Fruit fly (Drosophila melanogaster) whole organism, pupa: ENCODE results near the gene CG43153.

Experiments
- CG10348 ChIP-seq: fragments of 200-800 bp; sonication (Bioruptor generic); IDR thresholded peaks from 2 replicates; pipeline ENCODE4 v1.3.6; 2022; ENCODE audit warnings: missing biosample characterization, missing genetic modification characterization
- CG12605 ChIP-seq: fragments of 200-800 bp; sonication (Bioruptor generic); IDR thresholded peaks from 2 replicates; pipeline ENCODE4 v1.3.6; 2022; ENCODE audit warnings: missing biosample characterization, missing genetic modification characterization
- CG13204 ChIP-seq: fragments of 200-800 bp; sonication (Bioruptor generic); optimal IDR thresholded peaks from 2 replicates; lab custom pipeline; 2018; ENCODE audit warnings: missing biosample characterization, mild to moderate bottlenecking, missing genetic modification characterization, moderate library complexity
- CG14655 ChIP-seq: fragments of 200-800 bp; sonication (Bioruptor generic); optimal IDR thresholded peaks from 3 replicates; lab custom pipeline; 2017; ENCODE audit warnings: mild to moderate bottlenecking, missing biosample characterization, missing genetic modification reagents, missing genetic modification characterization
- CG15710 ChIP-seq: fragments of 200-800 bp; sonication (Bioruptor generic); optimal IDR thresholded peaks from 2 replicates; lab custom pipeline; 2018; ENCODE audit warnings: missing biosample characterization, mild to moderate bottlenecking, missing genetic modification characterization, moderate library complexity
- CG17806 ChIP-seq: fragments of 200-800 bp; sonication (Bioruptor generic); optimal IDR thresholded peaks from 2 replicates; lab custom pipeline; 2018; ENCODE audit warnings: missing biosample characterization, mild to moderate bottlenecking, missing genetic modification characterization, moderate library complexity
- CG32121 ChIP-seq: fragments of 200-800 bp; sonication (Bioruptor generic); IDR thresholded peaks from 2 replicates; pipeline ENCODE4 v1.3.6; 2022; ENCODE audit warnings: missing biosample characterization, missing genetic modification characterization
- CG34367 ChIP-seq: fragments of 200-800 bp; sonication (Bioruptor generic); optimal IDR thresholded peaks from 2 replicates; lab custom pipeline; 2018; ENCODE audit warnings: missing biosample characterization, mild to moderate bottlenecking, missing genetic modification characterization
- CG4496 ChIP-seq: fragments of 200-800 bp; sonication (Bioruptor generic); IDR thresholded peaks from 3 replicates; pipeline ENCODE4 v1.3.6; 2022; ENCODE audit warnings: missing biosample characterization, missing genetic modification characterization
- CG8159 ChIP-seq: fragments of 200-800 bp; sonication (Bioruptor generic); optimal IDR thresholded peaks from 3 replicates; lab custom pipeline; 2018; ENCODE audit warnings: missing biosample characterization, mild to moderate bottlenecking, missing genetic modification characterization, moderate library complexity
- CG8301 ChIP-seq: fragments of 200-800 bp; sonication (Bioruptor generic); optimal IDR thresholded peaks from 2 replicates; lab custom pipeline; 2018; ENCODE audit warnings: missing biosample characterization, mild to moderate bottlenecking, missing genetic modification characterization
- CG9948 ChIP-seq: fragments of 200-800 bp; sonication (Bioruptor generic); optimal IDR thresholded peaks from 2 replicates; lab custom pipeline; 2018; ENCODE audit warnings: missing biosample characterization, mild to moderate bottlenecking, missing genetic modification characterization, moderate library complexity
- D1 ChIP-seq: fragments of 200-800 bp; sonication (Bioruptor generic); optimal IDR thresholded peaks from 2 replicates; lab custom pipeline; 2018; ENCODE audit warnings: missing biosample characterization, mild to moderate bottlenecking, missing genetic modification characterization, moderate library complexity
- EcR ChIP-seq: fragments of 200-800 bp; sonication (Bioruptor generic); optimal IDR thresholded peaks from 3 replicates; lab custom pipeline; 2019; ENCODE audit warnings: missing biosample characterization, missing genetic modification characterization, mild to moderate bottlenecking, moderate library complexity, missing genetic modification reagents
- Ets98B ChIP-seq: fragments of 200-800 bp; sonication (Bioruptor generic); IDR thresholded peaks from 2 replicates; pipeline ENCODE4 v1.3.6; 2022; ENCODE audit warnings: missing biosample characterization, missing genetic modification characterization
- Pif1A ChIP-seq: fragments of 200-800 bp; sonication (Bioruptor generic); optimal IDR thresholded peaks from 3 replicates; lab custom pipeline; 2016; ENCODE audit warnings: missing biosample characterization, missing genetic modification characterization
- Pif1B ChIP-seq: fragments of 200-800 bp; sonication (Bioruptor generic); optimal IDR thresholded peaks from 3 replicates; lab custom pipeline; 2016; ENCODE audit warnings: missing biosample characterization, missing genetic modification characterization
- Snoo ChIP-seq: fragments of 200-800 bp; sonication (Bioruptor generic); optimal IDR thresholded peaks from 3 replicates; lab custom pipeline; 2017; ENCODE audit warnings: missing biosample characterization, mild to moderate bottlenecking, missing genetic modification characterization, inconsistent platforms
- fd96Ca ChIP-seq: fragments of 200-800 bp; sonication (Bioruptor generic); IDR thresholded peaks from 3 replicates; pipeline ENCODE4 v1.3.6; 2022; ENCODE audit warnings: missing biosample characterization, missing genetic modification characterization
- gl ChIP-seq: fragments of 200-800 bp; sonication (Bioruptor generic); optimal IDR thresholded peaks from 2 replicates; lab custom pipeline; 2018; ENCODE audit warnings: missing biosample characterization, mild to moderate bottlenecking, missing genetic modification characterization
- rn ChIP-seq: fragments of 200-800 bp; sonication (Bioruptor generic); IDR thresholded peaks from 2 replicates; pipeline ENCODE4 v1.3.6; 2022; ENCODE audit warnings: missing biosample characterization, missing genetic modification characterization

The CG43153 gene

DNA sequence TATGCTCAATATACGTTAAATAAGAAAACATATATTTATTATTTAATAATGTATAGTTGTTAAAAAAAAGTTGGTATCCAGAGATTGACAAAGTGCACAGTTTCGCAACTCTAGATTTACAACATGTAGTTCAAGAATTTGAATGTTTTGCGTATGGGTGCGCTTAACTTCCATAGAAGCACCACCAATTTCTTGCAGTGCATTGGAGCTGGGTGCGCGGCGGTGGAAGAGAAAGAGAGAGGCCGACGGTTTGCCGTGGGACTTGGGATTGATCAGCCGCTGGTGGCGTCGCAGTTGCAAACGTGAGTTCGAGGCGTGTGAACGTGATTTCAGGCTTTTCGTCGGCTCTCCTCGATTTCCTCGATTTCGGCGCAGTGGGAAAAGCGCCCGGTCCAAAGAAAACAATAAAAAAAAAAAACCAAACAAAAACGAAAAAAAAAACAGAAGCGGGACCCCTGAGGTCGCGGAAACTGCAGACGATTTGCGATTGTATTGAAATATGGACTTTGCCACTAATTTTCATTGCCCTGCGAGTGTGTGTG, 21.1 kb downstream of the CG43153 start, which contains the start of gene spz4:
spz4 (plus strand) TSS at position 289 of the 542 bp plus-strand sequence.
- TF ChIP-seq CG10348 (GFP tag; lab: Robert Waterston, UW) (no peak), fd96Ca (peak; percentile 53; the same call in 2 of the 3 replicates), D1 (tag; lab: Kevin White, UChicago) (no peak), CG8159 (tag; lab: Kevin White, UChicago) (no peak), CG4496 (GFP tag; lab: Robert Waterston, UW) (no peak; the same call in none of the 3 replicates), EcR (GFP tag; lab: Kevin White, UChicago) (no peak), CG13204 (peak; percentile 27), gl (tag; lab: Kevin White, UChicago) (no peak), Snoo (tag; lab: Kevin White, UChicago) (no peak), Ets98B (GFP tag; lab: Robert Waterston, UW) (peak; percentile 70), CG15710 (tag; lab: Kevin White, UChicago) (no peak), Pif1B (GFP tag; lab: Kevin White, UChicago) (no peak), CG9948 (tag; lab: Kevin White, UChicago) (peak; percentile 16), rn (GFP tag; lab: Robert Waterston, UW) (peak; percentile 33; the same call in 1 of the 2 replicates), CG32121 (GFP tag; lab: Robert Waterston, UW) (peak; percentile 63), CG14655 (no peak), CG17806 (tag; lab: Kevin White, UChicago) (no peak), CG8301 (no peak), CG12605 (GFP tag; lab: Robert Waterston, UW) (peak; percentile 49; the same call in 1 of the 2 replicates), CG34367 (tag; lab: Kevin White, UChicago) (no peak), Pif1A (GFP tag; lab: Kevin White, UChicago) (peak; percentile 5)
- TF ChIP-seq, all 21 proteins: peak for 8

DNA sequence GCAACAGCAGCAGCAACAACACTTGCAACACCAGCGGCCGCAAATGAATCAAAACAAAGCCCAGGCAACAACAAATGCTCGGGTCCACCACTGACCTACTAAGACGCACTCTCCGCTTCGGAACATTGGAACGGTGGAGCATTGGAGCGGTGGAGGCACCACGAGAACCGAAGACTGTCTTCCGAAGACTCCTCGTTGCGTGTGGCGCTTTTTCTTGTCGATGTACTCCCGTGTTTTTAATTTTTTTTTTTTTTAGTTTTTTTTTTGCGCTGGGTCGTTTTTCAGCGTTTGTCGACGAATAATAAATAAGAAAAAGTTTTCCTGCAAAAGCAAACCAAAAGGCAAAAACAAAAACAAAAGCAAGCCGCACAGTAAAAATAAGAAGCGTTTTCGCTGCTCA, 21.9 kb downstream of the CG43153 start:
- TF ChIP-seq CG13204 (peak; percentile 1), CG12605 (GFP tag; lab: Robert Waterston, UW) (peak; percentile 52; the same call in 1 of the 2 replicates), D1 (tag; lab: Kevin White, UChicago) (no peak), CG32121 (GFP tag; lab: Robert Waterston, UW) (peak; percentile 42; the same call in 1 of the 2 replicates), Pif1A (GFP tag; lab: Kevin White, UChicago) (peak; percentile 28), CG4496 (GFP tag; lab: Robert Waterston, UW) (peak; percentile 40; the same call in 1 of the 3 replicates), CG10348 (GFP tag; lab: Robert Waterston, UW) (no peak), fd96Ca (peak; percentile 59; the same call in 2 of the 3 replicates), Ets98B (GFP tag; lab: Robert Waterston, UW) (peak; percentile 61; the same call in 1 of the 2 replicates)

DNA sequence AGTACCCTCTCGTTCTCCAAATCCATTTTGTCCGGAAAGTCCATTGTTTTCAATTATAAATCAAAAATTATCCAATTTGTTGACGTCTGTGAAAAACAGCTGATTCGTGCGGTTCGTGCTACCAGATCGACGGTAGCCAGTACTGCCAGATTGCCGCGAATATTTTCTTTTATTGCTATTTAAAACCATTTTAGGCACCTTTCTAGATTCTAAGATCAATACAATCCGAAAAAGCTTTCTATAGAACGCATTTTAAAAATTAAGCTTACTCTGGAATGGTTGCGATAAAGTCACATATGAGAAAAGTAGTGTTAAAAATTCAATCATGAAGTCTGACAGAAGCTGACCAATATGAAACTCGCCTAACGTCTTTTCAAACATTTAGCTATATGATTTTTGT, 23.7 kb downstream of the CG43153 start, which contains the start of gene Cog8:
Cog8 (minus strand) TSS at position 110 of the 400 bp plus-strand sequence.
- no peak for TF ChIP-seq CG32121 (GFP tag; lab: Robert Waterston, UW)
- TF ChIP-seq rn (GFP tag; lab: Robert Waterston, UW): no peak
- no peak for TF ChIP-seq Pif1A (GFP tag; lab: Kevin White, UChicago)
- no peak for TF ChIP-seq CG8301
- peak; percentile 0 for TF ChIP-seq CG8159 (tag; lab: Kevin White, UChicago)
- no peak for TF ChIP-seq gl (tag; lab: Kevin White, UChicago)
- no peak for TF ChIP-seq CG12605 (GFP tag; lab: Robert Waterston, UW)

DNA sequence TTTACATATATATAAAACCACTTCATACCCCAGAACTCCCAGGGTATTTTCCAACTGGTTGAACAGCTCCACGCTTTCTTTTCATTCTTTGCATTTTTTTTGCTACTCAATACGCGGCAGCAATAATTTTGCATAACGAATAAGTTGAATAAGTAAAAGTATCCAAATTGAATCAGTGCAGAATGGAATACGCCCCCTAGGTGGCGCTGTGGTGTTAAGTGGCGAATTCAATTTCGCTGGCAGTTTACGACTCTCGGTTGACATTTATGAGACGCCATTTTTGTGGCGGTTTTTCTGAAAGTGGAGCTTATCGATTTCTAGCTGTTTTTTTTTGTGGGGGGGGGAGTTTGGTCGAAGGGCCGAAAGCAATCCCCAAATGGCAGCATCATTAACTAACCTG, 28.6 kb downstream of the CG43153 start:
- TF ChIP-seq CG13204 (no peak), CG15710 (tag; lab: Kevin White, UChicago) (no peak), Ets98B (GFP tag; lab: Robert Waterston, UW) (no peak)

DNA sequence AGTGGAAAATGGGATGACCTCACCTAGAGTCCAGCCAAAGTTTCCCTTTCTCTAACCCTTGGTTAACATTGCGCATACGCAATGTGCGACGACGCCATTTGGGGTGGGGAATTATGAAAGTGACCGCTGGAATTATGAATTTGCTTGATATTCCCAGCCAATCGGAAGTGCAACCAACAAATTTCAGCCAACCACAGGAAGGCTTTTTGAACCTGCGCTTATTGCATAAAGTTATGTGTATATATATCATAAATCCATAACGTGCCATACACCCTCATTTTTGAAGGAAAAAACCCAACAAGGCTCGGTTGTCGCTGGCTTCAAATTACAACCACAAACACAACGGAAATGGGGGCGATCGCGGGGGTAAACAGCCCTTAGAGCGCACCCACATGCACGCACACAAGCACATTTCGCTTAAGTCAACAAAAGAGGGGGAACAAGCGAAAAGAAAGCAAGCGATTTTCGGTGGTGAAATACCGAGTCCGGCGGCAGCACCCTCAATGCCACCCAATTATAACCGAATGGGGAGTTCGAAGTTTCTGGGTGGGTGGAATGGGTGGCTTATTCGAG, 34.0 kb downstream of the CG43153 start:
- TF ChIP-seq CG17806 (tag; lab: Kevin White, UChicago) (no peak), rn (GFP tag; lab: Robert Waterston, UW) (no peak), Snoo (tag; lab: Kevin White, UChicago) (no peak), CG34367 (tag; lab: Kevin White, UChicago) (no peak)
- TF ChIP-seq, all 21 proteins: peak for 0

DNA sequence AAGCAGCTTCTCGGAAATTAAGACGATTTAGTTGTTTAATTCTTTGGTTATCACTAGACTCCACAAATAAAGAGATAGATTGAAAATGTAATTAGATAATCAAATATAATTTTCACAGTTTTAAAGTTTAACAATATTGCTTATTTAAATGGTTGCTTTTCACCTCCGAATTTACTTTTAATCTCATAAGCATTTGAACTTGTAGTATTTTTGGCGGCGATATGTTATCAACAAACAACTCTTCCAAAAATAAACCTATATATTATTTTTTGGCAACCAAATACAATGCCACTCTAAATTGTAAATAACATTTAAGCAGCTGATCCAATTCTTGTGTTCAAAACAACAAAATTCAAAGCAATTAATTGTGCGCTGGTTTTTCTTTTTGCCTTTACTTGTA, 38.2 kb downstream of the CG43153 start, which contains the start of the genes CG43355 and sala:
CG43355 (plus strand) TSS at position 301 of the 400 bp plus-strand sequence.
sala (plus strand) TSS at position 301 of the 400 bp plus-strand sequence.
- TF ChIP-seq CG17806 (tag; lab: Kevin White, UChicago) (no peak), CG9948 (tag; lab: Kevin White, UChicago) (no peak), Ets98B (GFP tag; lab: Robert Waterston, UW) (no peak), Snoo (tag; lab: Kevin White, UChicago) (no peak), Pif1A (GFP tag; lab: Kevin White, UChicago) (no peak), CG10348 (GFP tag; lab: Robert Waterston, UW) (no peak), CG34367 (tag; lab: Kevin White, UChicago) (no peak), D1 (tag; lab: Kevin White, UChicago) (no peak), CG13204 (no peak), CG8159 (tag; lab: Kevin White, UChicago) (no peak), CG15710 (tag; lab: Kevin White, UChicago) (no peak), fd96Ca (no peak), CG32121 (GFP tag; lab: Robert Waterston, UW) (no peak), CG12605 (GFP tag; lab: Robert Waterston, UW) (no peak), CG4496 (GFP tag; lab: Robert Waterston, UW) (no peak), rn (GFP tag; lab: Robert Waterston, UW) (no peak), CG8301 (no peak)
